Worm (Caenorhabditis elegans) whole organism, L4/young adult: ENCODE measurements around the gene ric-7.

Source experiments
- W03F9.2 ChIP-seq: fragments of 150-350 bp; optimal IDR thresholded peaks from 2 replicates; lab custom pipeline; 2014; ENCODE audit warnings: missing biosample characterization, missing genetic modification characterization
- dao-5 ChIP-seq: sonication (generic microtip); optimal IDR thresholded peaks from 2 replicates; lab custom pipeline; 2016; ENCODE audit warnings: missing genotype, missing genetic modification characterization, moderate library complexity, missing compliant biosample characterization
- him-1 ChIP-seq: sonication (generic microtip); optimal IDR thresholded peaks from 2 replicates; lab custom pipeline; 2016; ENCODE audit warnings: missing genotype, missing genetic modification reagents, missing genetic modification characterization, missing compliant biosample characterization

The ric-7 gene

ce11 chrV:13963279-13963976 is 42.3 kb downstream of the ric-7 start, which contains the start of gene sao-1:
sao-1 (plus strand) TSS chrV:13963926.
- no peak for TF ChIP-seq dao-5 (tag; lab: Kevin White, UChicago)
- TF ChIP-seq W03F9.2 = no peak
- no peak for TF ChIP-seq him-1 (tag; lab: Kevin White, UChicago)

- TF ChIP-seq dao-5 (tag; lab: Kevin White, UChicago) = no peak
- peak; percentile 78 for TF ChIP-seq W03F9.2
- TF ChIP-seq him-1 (tag; lab: Kevin White, UChicago) = no peak
Measured at ce11 chrV:13961927-13962419, 43.7 kb downstream of the ric-7 start, which contains the start of the genes algn-13 and R10D12.13. algn-13 (minus strand) TSS chrV:13961977. R10D12.13 (plus strand) TSS chrV:13962417.

ce11 chrV:13960916-13961315 is 44.8 kb downstream of the ric-7 start, which contains the start of gene srh-24:
srh-24 (minus strand) TSS chrV:13961016.
- TF ChIP-seq W03F9.2 (no peak), him-1 (tag; lab: Kevin White, UChicago) (no peak), dao-5 (tag; lab: Kevin White, UChicago) (no peak)

- TF ChIP-seq dao-5 (tag; lab: Kevin White, UChicago) (no peak), him-1 (tag; lab: Kevin White, UChicago) (no peak), W03F9.2 (no peak)
Measured at ce11 chrV:13958247-13958646, 47.5 kb downstream of the ric-7 start, which contains the start of gene R10D12.10. R10D12.10 (minus strand) TSS chrV:13958347.

- TF ChIP-seq W03F9.2 (no peak), dao-5 (tag; lab: Kevin White, UChicago) (no peak), him-1 (tag; lab: Kevin White, UChicago) (no peak)
Measured at ce11 chrV:13957691-13958090, 48.0 kb downstream of the ric-7 start.

- TF ChIP-seq W03F9.2 (no peak), dao-5 (tag; lab: Kevin White, UChicago) (no peak), him-1 (tag; lab: Kevin White, UChicago) (no peak)
Measured at ce11 chrV:13955370-13956089, 50.2 kb downstream of the ric-7 start.

- no peak for TF ChIP-seq dao-5 (tag; lab: Kevin White, UChicago)
- TF ChIP-seq him-1 (tag; lab: Kevin White, UChicago) = no peak
- no peak for TF ChIP-seq W03F9.2
Measured at ce11 chrV:13954056-13954455, 51.7 kb downstream of the ric-7 start, which contains the start of gene swt-6. swt-6 (plus strand) TSS chrV:13954356.

ce11 chrV:13953191-13953590 is 52.5 kb downstream of the ric-7 start, which contains the start of gene R10D12.8:
R10D12.8 (minus strand) TSS chrV:13953291.
- no peak for TF ChIP-seq W03F9.2
- no peak for TF ChIP-seq dao-5 (tag; lab: Kevin White, UChicago)
- TF ChIP-seq him-1 (tag; lab: Kevin White, UChicago) = no peak

- no peak for TF ChIP-seq him-1 (tag; lab: Kevin White, UChicago)
- no peak for TF ChIP-seq W03F9.2
Measured at ce11 chrV:13949752-13950151, 56.0 kb downstream of the ric-7 start, which contains the start of gene R10D12.7. R10D12.7 (plus strand) TSS chrV:13950052.

- TF ChIP-seq him-1 (tag; lab: Kevin White, UChicago) (no peak), dao-5 (tag; lab: Kevin White, UChicago) (no peak), W03F9.2 (no peak)
Measured at ce11 chrV:13949010-13949409, 56.7 kb downstream of the ric-7 start, which contains the start of gene R10D12.6. R10D12.6 (plus strand) TSS chrV:13949310.

ce11 chrV:13946385-13947019 is 59.2 kb downstream of the ric-7 start, which contains the start of the genes srx-10 and clec-226:
srx-10 (minus strand) TSS chrV:13946485.
clec-226 (plus strand) TSS chrV:13946969.
- no peak for TF ChIP-seq W03F9.2
- no peak for TF ChIP-seq him-1 (tag; lab: Kevin White, UChicago)
- TF ChIP-seq dao-5 (tag; lab: Kevin White, UChicago) = no peak

- no peak for TF ChIP-seq him-1 (tag; lab: Kevin White, UChicago)
- no peak for TF ChIP-seq W03F9.2
- no peak for TF ChIP-seq dao-5 (tag; lab: Kevin White, UChicago)
Measured at ce11 chrV:13942082-13942481, 63.6 kb downstream of the ric-7 start, which contains the start of gene dpr-1. dpr-1 (minus strand) TSS chrV:13942182.
